Fruit fly (Drosophila melanogaster): ENCODE measurements around the gene CG2017.

Gene CG2017

dm6 chr3R:5824456-5824855 is 37.7 kb downstream of the CG2017 start, which contains the start of the genes Sec20 and dgrn (continued):
- TF ChIP-seq CG11560 (tag; IDR thresholded peaks at IDR 0.05), result no peak
- TF ChIP-seq CG9609 (GFP tag; optimal IDR thresholded peaks at IDR 0.05), result peak; percentile 37
- TF ChIP-seq CG18764 (GFP tag; optimal IDR thresholded peaks at IDR 0.05), result peak; percentile 63
- TF ChIP-seq grn (GFP tag; optimal IDR thresholded peaks at IDR 0.05), result no peak
- peak; percentile 57 for TF ChIP-seq vfl (GFP tag; optimal IDR thresholded peaks at IDR 0.05)
- peak; percentile 96 for TF ChIP-seq CG4617 (GFP tag; optimal IDR thresholded peaks at IDR 0.05; ENCODE audit: borderline replicate concordance)
- no peak for TF ChIP-seq CG14441 (GFP tag; IDR thresholded peaks at IDR 0.05)
- peak; percentile 63 for TF ChIP-seq Deaf1 (tag; optimal IDR thresholded peaks at IDR 0.05)
- TF ChIP-seq Hr3 (GFP tag; optimal IDR thresholded peaks at IDR 0.05), result peak; percentile 73
- peak; percentile 66 for TF ChIP-seq Dref (GFP tag; IDR thresholded peaks at IDR 0.05)
- TF ChIP-seq hth (optimal IDR thresholded peaks at IDR 0.05), result no peak
- peak; percentile 46; the same call in 1 of the 3 replicates for TF ChIP-seq dysf (GFP tag; IDR thresholded peaks at IDR 0.05)
- TF ChIP-seq CG4424 (GFP tag; optimal IDR thresholded peaks at IDR 0.05), result peak; percentile 74
- peak; percentile 43 for TF ChIP-seq CG14014 (GFP tag; IDR thresholded peaks at IDR 0.05)
- TF ChIP-seq cg (GFP tag; optimal IDR thresholded peaks at IDR 0.05), result no peak
- no peak for TF ChIP-seq Ravus (GFP tag; IDR thresholded peaks at IDR 0.05)
- TF ChIP-seq B-H1 (GFP tag; IDR thresholded peaks at IDR 0.05), result no peak
- TF ChIP-seq mld (GFP tag; IDR thresholded peaks at IDR 0.05; ENCODE audit: partially characterized antibody), result peak; percentile 92
- TF ChIP-seq ind (GFP tag; optimal IDR thresholded peaks at IDR 0.05), result peak; percentile 70
- TF ChIP-seq ro (GFP tag; IDR thresholded peaks at IDR 0.05), result no peak
- TF ChIP-seq CG6813 (GFP tag; optimal IDR thresholded peaks at IDR 0.05), result no peak
- TF ChIP-seq ken (GFP tag; IDR thresholded peaks at IDR 0.05), result 0 out of 3 replicates have a peak, but pooled peaks have one; percentile 49
- no peak; the same call in 1 of the 2 replicates for TF ChIP-seq toy (GFP tag; IDR thresholded peaks at IDR 0.05)
- TF ChIP-seq Rx (GFP tag; IDR thresholded peaks at IDR 0.05), result 0 out of 2 replicates have a peak, but pooled peaks have one; percentile 25
- no peak for TF ChIP-seq CG43689 (GFP tag; IDR thresholded peaks at IDR 0.05)
- peak; percentile 53 for TF ChIP-seq CG4404 (GFP tag; IDR thresholded peaks at IDR 0.05)
- peak; percentile 23 for TF ChIP-seq jumu (GFP tag; optimal IDR thresholded peaks at IDR 0.05)
- 0 out of 2 replicates have a peak, but pooled peaks have one; percentile 15 for TF ChIP-seq CG5953 (GFP tag; IDR thresholded peaks at IDR 0.05)
- peak; percentile 66 for TF ChIP-seq zfh1 (GFP tag; IDR thresholded peaks at IDR 0.05)
- TF ChIP-seq tna (GFP tag; IDR thresholded peaks at IDR 0.05; ENCODE audit: partially characterized antibody), result peak; percentile 87
- no peak for TF ChIP-seq fd64A (GFP tag; optimal IDR thresholded peaks at IDR 0.05)
- no peak for TF ChIP-seq CG12744 (GFP tag; optimal IDR thresholded peaks at IDR 0.05)
- TF ChIP-seq Gsc (GFP tag; IDR thresholded peaks at IDR 0.05), result no peak
- TF ChIP-seq CG12942 (GFP tag; optimal IDR thresholded peaks at IDR 0.05), result peak; percentile 59
- no peak for TF ChIP-seq CG2875 (GFP tag; optimal IDR thresholded peaks at IDR 0.05)
- TF ChIP-seq CG32532 (GFP tag; IDR thresholded peaks at IDR 0.05), result peak; percentile 60
- no peak for TF ChIP-seq CG6254 (GFP tag; optimal IDR thresholded peaks at IDR 0.05)
- no peak for TF ChIP-seq NC2β (GFP tag; optimal IDR thresholded peaks at IDR 0.05)
- no peak for TF ChIP-seq CG8089 (GFP tag; optimal IDR thresholded peaks at IDR 0.05)
- TF ChIP-seq CHES-1-like (GFP tag; optimal IDR thresholded peaks at IDR 0.05), result peak; percentile 48
- TF ChIP-seq h (optimal IDR thresholded peaks at IDR 0.05), result no peak
- peak; percentile 55 for TF ChIP-seq zfh2 (GFP tag; optimal IDR thresholded peaks at IDR 0.05)
- no peak for TF ChIP-seq CG6683 (GFP tag; optimal IDR thresholded peaks at IDR 0.05)
- no peak for TF ChIP-seq NC2α (GFP tag; optimal IDR thresholded peaks at IDR 0.05)
- TF ChIP-seq HLH54F (GFP tag; optimal IDR thresholded peaks at IDR 0.05), result peak; percentile 23
- TF ChIP-seq Taf1 (GFP tag; IDR thresholded peaks at IDR 0.05), result 0 out of 2 replicates have a peak, but pooled peaks have one; percentile 28
- TF ChIP-seq klu (GFP tag; IDR thresholded peaks at IDR 0.05), result no peak; the same call in 1 of the 2 replicates
- TF ChIP-seq CG18476 (GFP tag; optimal IDR thresholded peaks at IDR 0.05), result peak; percentile 52
- TF ChIP-seq CG18619 (GFP tag; optimal IDR thresholded peaks at IDR 0.05), result peak; percentile 46
- TF ChIP-seq Stat92E (GFP tag; optimal IDR thresholded peaks at IDR 0.05), result peak in 1 of 3 experiments; percentile 69
- TF ChIP-seq Pdp1 (GFP tag; optimal IDR thresholded peaks at IDR 0.05), result peak; percentile 20 to 87
- no peak for TF ChIP-seq sens-2 (GFP tag; IDR thresholded peaks at IDR 0.05)
